Fruit fly (Drosophila melanogaster) S2 (cell line): Measurements from ENCODE around the gene Cka.

Source experiments
- CG8478 ChIP-seq: fragments of >200 bp; optimal IDR thresholded peaks from 2 replicates; lab custom pipeline; 2018
- CTCF ChIP-seq, 2 experiments: fragments of >200 bp; optimal IDR thresholded peaks; 2 replicates each; lab custom pipeline; 2018

dm6 chr2L:8084349-8085203 lies 54.1 kb downstream of the Cka start:
- TF ChIP-seq CG8478 (lab: Kevin White, UChicago) (no peak), CTCF (optimal IDR thresholded peaks at IDR 0.05; lab: Kevin White, UChicago) (peak in 1 of 2 experiments; percentile 4)
